Fruit fly (Drosophila melanogaster) Kc167 (cell line): Measurements from ENCODE around the gene CG1236.

ENCODE experiments used
- Myc ChIP-seq: fragments of >200 bp; optimal IDR thresholded peaks from 2 replicates; lab custom pipeline; 2017; ENCODE audit warnings: missing external identifiers
- Sin3A ChIP-seq: fragments of >200 bp; optimal IDR thresholded peaks from 2 replicates; lab custom pipeline; 2018; ENCODE audit warnings: missing external identifiers
- ttk ChIP-seq: sonication (Bioruptor generic); optimal IDR thresholded peaks from 2 replicates; lab custom pipeline; 2017; ENCODE audit warnings: missing external identifiers

dm6 chr3R:5736305-5736869 is at the start of gene CG1236, which contains the start of gene CG2100:
- no peak for TF ChIP-seq ttk (lab: Kevin White, UChicago)
- no peak for TF ChIP-seq Sin3A
- TF ChIP-seq Myc: no peak
